Worm (Caenorhabditis elegans) whole organism, midembryonic: Measurements from ENCODE around the gene C09E8.1.

ENCODE experiments used
- T22C8.4 ChIP-seq: fragments of 200-800 bp; sonication (Bioruptor generic); IDR thresholded peaks from 2 replicates; pipeline ENCODE4 v1.3.6; 2022; ENCODE audit warnings: missing genetic modification characterization, missing compliant biosample characterization
- flt-1 ChIP-seq: fragments of 200-800 bp; sonication (Bioruptor generic); IDR thresholded peaks from 2 replicates; pipeline ENCODE4 v1.3.6; 2022; ENCODE audit warnings: missing genetic modification characterization, missing compliant biosample characterization
- klf-2 ChIP-seq: fragments of 200-800 bp; sonication (Bioruptor generic); conservative IDR thresholded peaks from 2 replicates; pipeline ENCODE4 v1.3.6; 2022; ENCODE audit warnings: missing genetic modification reagents, missing genetic modification characterization, missing compliant biosample characterization
- ztf-23 ChIP-seq: fragments of 200-800 bp; sonication (Bioruptor generic); IDR thresholded peaks from 2 replicates; pipeline ENCODE4 v1.3.6; 2022; ENCODE audit warnings: missing genetic modification reagents, missing genetic modification characterization, missing compliant biosample characterization

DNA sequence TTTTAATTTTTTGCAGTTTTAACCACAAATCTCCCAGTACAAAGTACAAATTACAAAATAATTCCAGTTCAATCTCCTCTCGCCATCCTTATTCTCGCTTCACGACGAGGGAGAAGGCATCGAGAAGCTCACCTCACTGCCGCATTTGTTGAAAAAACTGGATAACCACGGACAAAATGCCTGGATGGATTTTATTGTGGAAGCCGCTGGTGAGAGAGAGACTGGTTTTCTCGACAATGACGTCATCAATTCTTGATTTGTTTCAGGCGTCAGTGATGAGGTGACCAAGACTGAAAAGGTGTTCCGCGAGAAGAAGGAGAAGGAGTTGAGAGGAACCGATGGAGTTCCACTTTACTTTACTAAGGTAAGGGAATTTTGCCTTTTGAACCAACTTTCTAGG is 6.8 kb upstream of the C09E8.1 start:
- TF ChIP-seq flt-1 (no peak), klf-2 (no peak), T22C8.4 (no peak), ztf-23 (GFP tag; lab: Robert Waterston, UW) (no peak)
